Fruit fly (Drosophila melanogaster) whole organism, prepupa: ENCODE data around the gene hth.
A peak's percentile ranks its signal among the peaks of the same experiment; 100 is the strongest.

Source experiments
- Blimp-1 ChIP-seq: fragments of 200-800 bp; sonication (Bioruptor generic); optimal IDR thresholded peaks from 3 replicates; lab custom pipeline; 2017; ENCODE audit warnings: missing biosample characterization, missing genetic modification characterization, mild to moderate bottlenecking, moderate library complexity, missing genetic modification reagents
- CG10631 ChIP-seq: fragments of 200-800 bp; sonication (Bioruptor generic); optimal IDR thresholded peaks from 2 replicates; lab custom pipeline; 2016; ENCODE audit warnings: missing biosample characterization, missing genetic modification characterization
- CG10669 ChIP-seq: fragments of 200-800 bp; sonication (Bioruptor generic); optimal IDR thresholded peaks from 3 replicates; lab custom pipeline; 2018; ENCODE audit warnings: missing biosample characterization, mild to moderate bottlenecking, missing genetic modification characterization, moderate library complexity
- CG11762 ChIP-seq: fragments of 200-800 bp; sonication (Bioruptor generic); optimal IDR thresholded peaks from 3 replicates; lab custom pipeline; 2016; ENCODE audit warnings: missing biosample characterization, missing genetic modification characterization; ENCODE audit not compliant: insufficient read depth
- CG11902 ChIP-seq: fragments of 200-800 bp; sonication (Bioruptor generic); optimal IDR thresholded peaks from 3 replicates; lab custom pipeline; 2016; ENCODE audit warnings: missing biosample characterization, missing genetic modification characterization
- CG15336 ChIP-seq: fragments of 200-800 bp; sonication (Bioruptor generic); IDR thresholded peaks from 2 replicates; pipeline ENCODE4 v1.3.6; 2022; ENCODE audit warnings: missing biosample characterization, missing genetic modification characterization
- CG1621 ChIP-seq: fragments of 200-800 bp; sonication (Bioruptor generic); optimal IDR thresholded peaks from 3 replicates; lab custom pipeline; 2018; ENCODE audit warnings: missing biosample characterization, mild to moderate bottlenecking, missing genetic modification characterization
- CG16779 ChIP-seq: fragments of 200-800 bp; sonication (Bioruptor generic); optimal IDR thresholded peaks from 3 replicates; lab custom pipeline; 2017; ENCODE audit warnings: missing biosample characterization, mild to moderate bottlenecking, missing genetic modification characterization
- CG31627 ChIP-seq: fragments of 200-800 bp; sonication (Bioruptor generic); optimal IDR thresholded peaks from 3 replicates; lab custom pipeline; 2016; ENCODE audit warnings: missing biosample characterization, missing genetic modification characterization
- CG34406 ChIP-seq: fragments of 200-800 bp; sonication (Bioruptor generic); optimal IDR thresholded peaks from 3 replicates; lab custom pipeline; 2016; ENCODE audit warnings: missing biosample characterization, missing genetic modification characterization
- CG3919 ChIP-seq: fragments of 200-800 bp; sonication (Bioruptor generic); optimal IDR thresholded peaks from 3 replicates; lab custom pipeline; 2016; ENCODE audit warnings: missing biosample characterization, missing genetic modification characterization
- CG4318 ChIP-seq: fragments of 200-800 bp; sonication (Bioruptor generic); optimal IDR thresholded peaks from 3 replicates; lab custom pipeline; 2017; ENCODE audit warnings: missing biosample characterization, mild to moderate bottlenecking, missing genetic modification characterization
- CG6163 ChIP-seq: fragments of 200-800 bp; sonication (Bioruptor generic); IDR thresholded peaks from 3 replicates; pipeline ENCODE4 v1.3.6; 2022; ENCODE audit warnings: missing biosample characterization, missing genetic modification characterization
- CG6854 ChIP-seq: fragments of 200-800 bp; sonication (Bioruptor generic); optimal IDR thresholded peaks from 2 replicates; lab custom pipeline; 2017; ENCODE audit warnings: missing biosample characterization, mild to moderate bottlenecking, missing genetic modification characterization
- CG8319 ChIP-seq: fragments of 200-800 bp; sonication (Bioruptor generic); optimal IDR thresholded peaks from 3 replicates; lab custom pipeline; 2016; ENCODE audit warnings: missing biosample characterization, missing genetic modification characterization
- CG9139 ChIP-seq: fragments of 200-800 bp; sonication (Bioruptor generic); optimal IDR thresholded peaks from 3 replicates; lab custom pipeline; 2017; ENCODE audit warnings: missing biosample characterization, mild to moderate bottlenecking, missing genetic modification characterization
- Eip75B ChIP-seq: fragments of 200-800 bp; sonication (Bioruptor generic); optimal IDR thresholded peaks from 3 replicates; lab custom pipeline; 2016; ENCODE audit warnings: missing biosample characterization, missing genetic modification characterization
- Eip78C ChIP-seq: fragments of 200-800 bp; sonication (Bioruptor generic); peaks from one replicate; lab custom pipeline; 2016; ENCODE audit warnings: missing biosample characterization, missing genetic modification characterization
- Ets21C ChIP-seq: fragments of 200-800 bp; sonication (Bioruptor generic); optimal IDR thresholded peaks from 3 replicates; lab custom pipeline; 2016; ENCODE audit warnings: missing biosample characterization, missing genetic modification characterization
- Ets96B ChIP-seq: fragments of 200-800 bp; optimal IDR thresholded peaks from 2 replicates; lab custom pipeline; 2019; ENCODE audit warnings: missing biosample characterization, mild to moderate bottlenecking, missing genetic modification characterization, moderate library complexity
- Hr39 ChIP-seq: fragments of 200-800 bp; sonication (Bioruptor generic); optimal IDR thresholded peaks from 2 replicates; lab custom pipeline; 2016; ENCODE audit warnings: missing biosample characterization, missing genetic modification characterization
- Hr4 ChIP-seq: fragments of 200-800 bp; sonication (Bioruptor generic); optimal IDR thresholded peaks from 3 replicates; lab custom pipeline; 2016; ENCODE audit warnings: missing biosample characterization, missing genetic modification characterization
- Met ChIP-seq: fragments of 200-800 bp; sonication (Bioruptor generic); optimal IDR thresholded peaks from 3 replicates; lab custom pipeline; 2016; ENCODE audit warnings: missing biosample characterization, missing genetic modification characterization
- OdsH ChIP-seq: fragments of 200-800 bp; sonication (Bioruptor generic); optimal IDR thresholded peaks from 3 replicates; lab custom pipeline; 2016; ENCODE audit warnings: missing biosample characterization, missing genetic modification characterization
- Smox ChIP-seq: fragments of 200-800 bp; sonication (Bioruptor generic); optimal IDR thresholded peaks from 3 replicates; lab custom pipeline; 2016; ENCODE audit warnings: missing biosample characterization, missing genetic modification characterization
- Sox102F ChIP-seq: fragments of 200-800 bp; sonication (Bioruptor generic); optimal IDR thresholded peaks from 2 replicates; lab custom pipeline; 2016; ENCODE audit warnings: missing biosample characterization, mild to moderate bottlenecking, missing genetic modification characterization
- Sox14 ChIP-seq: fragments of 200-800 bp; sonication (Bioruptor generic); optimal IDR thresholded peaks from 3 replicates; lab custom pipeline; 2016; ENCODE audit warnings: missing biosample characterization, missing genetic modification characterization
- Sox15 ChIP-seq: fragments of 200-800 bp; sonication (Bioruptor generic); optimal IDR thresholded peaks from 3 replicates; lab custom pipeline; 2016; ENCODE audit warnings: missing biosample characterization, missing genetic modification characterization
- acj6 ChIP-seq: fragments of 200-800 bp; sonication (Bioruptor generic); optimal IDR thresholded peaks from 3 replicates; lab custom pipeline; 2016; ENCODE audit warnings: missing biosample characterization, missing genetic modification characterization
- cyc ChIP-seq: fragments of 200-800 bp; sonication (Bioruptor generic); optimal IDR thresholded peaks from 3 replicates; lab custom pipeline; 2016; ENCODE audit warnings: missing biosample characterization, missing genetic modification characterization
- dsx ChIP-seq: fragments of 200-800 bp; optimal IDR thresholded peaks from 3 replicates; lab custom pipeline; 2019; ENCODE audit warnings: missing biosample characterization, mild to moderate bottlenecking, missing genetic modification characterization, moderate library complexity; ENCODE audit not compliant: poor library complexity, severe bottlenecking
- esn ChIP-seq: fragments of 200-800 bp; sonication (Bioruptor generic); optimal IDR thresholded peaks from 2 replicates; lab custom pipeline; 2016; ENCODE audit warnings: missing biosample characterization, mild to moderate bottlenecking, missing genetic modification characterization, moderate library complexity
- fkh ChIP-seq: fragments of 200-800 bp; sonication (Bioruptor generic); optimal IDR thresholded peaks from 3 replicates; lab custom pipeline; 2017; ENCODE audit warnings: missing biosample characterization, mild to moderate bottlenecking, missing genetic modification characterization, moderate library complexity
- net ChIP-seq: fragments of 200-800 bp; sonication (Bioruptor generic); optimal IDR thresholded peaks from 3 replicates; lab custom pipeline; 2016; ENCODE audit warnings: missing biosample characterization, missing genetic modification characterization
- pdm3 ChIP-seq: fragments of 200-800 bp; sonication (Bioruptor generic); optimal IDR thresholded peaks from 3 replicates; lab custom pipeline; 2016; ENCODE audit warnings: missing biosample characterization, missing genetic modification characterization
- spab ChIP-seq: fragments of 200-800 bp; sonication (Bioruptor generic); optimal IDR thresholded peaks from 2 replicates; lab custom pipeline; 2017; ENCODE audit warnings: missing biosample characterization, mild to moderate bottlenecking, missing genetic modification characterization, missing genetic modification reagents
- ss ChIP-seq, 2 experiments: fragments of 200-800 bp; sonication (Bioruptor generic); optimal IDR thresholded peaks; 2 replicates in 1 of 2; 3 replicates in 1 of 2; lab custom pipeline; 2017 to 2018; ENCODE audit warnings: mild to moderate bottlenecking in 2 of 2, missing biosample characterization in 2 of 2, missing genetic modification characterization in 2 of 2, moderate library complexity in 1 of 2
- svp ChIP-seq: fragments of 200-800 bp; sonication (Bioruptor generic); peaks from one replicate; lab custom pipeline; 2016; ENCODE audit warnings: missing biosample characterization, missing genetic modification characterization
- topi ChIP-seq: fragments of 200-800 bp; sonication (Bioruptor generic); optimal IDR thresholded peaks from 3 replicates; lab custom pipeline; 2016; ENCODE audit warnings: missing biosample characterization, missing genetic modification characterization
- vri ChIP-seq: fragments of 200-800 bp; sonication (Bioruptor generic); optimal IDR thresholded peaks from 3 replicates; lab custom pipeline; 2016; ENCODE audit warnings: missing biosample characterization, mild to moderate bottlenecking, missing genetic modification characterization

Gene hth

DNA sequence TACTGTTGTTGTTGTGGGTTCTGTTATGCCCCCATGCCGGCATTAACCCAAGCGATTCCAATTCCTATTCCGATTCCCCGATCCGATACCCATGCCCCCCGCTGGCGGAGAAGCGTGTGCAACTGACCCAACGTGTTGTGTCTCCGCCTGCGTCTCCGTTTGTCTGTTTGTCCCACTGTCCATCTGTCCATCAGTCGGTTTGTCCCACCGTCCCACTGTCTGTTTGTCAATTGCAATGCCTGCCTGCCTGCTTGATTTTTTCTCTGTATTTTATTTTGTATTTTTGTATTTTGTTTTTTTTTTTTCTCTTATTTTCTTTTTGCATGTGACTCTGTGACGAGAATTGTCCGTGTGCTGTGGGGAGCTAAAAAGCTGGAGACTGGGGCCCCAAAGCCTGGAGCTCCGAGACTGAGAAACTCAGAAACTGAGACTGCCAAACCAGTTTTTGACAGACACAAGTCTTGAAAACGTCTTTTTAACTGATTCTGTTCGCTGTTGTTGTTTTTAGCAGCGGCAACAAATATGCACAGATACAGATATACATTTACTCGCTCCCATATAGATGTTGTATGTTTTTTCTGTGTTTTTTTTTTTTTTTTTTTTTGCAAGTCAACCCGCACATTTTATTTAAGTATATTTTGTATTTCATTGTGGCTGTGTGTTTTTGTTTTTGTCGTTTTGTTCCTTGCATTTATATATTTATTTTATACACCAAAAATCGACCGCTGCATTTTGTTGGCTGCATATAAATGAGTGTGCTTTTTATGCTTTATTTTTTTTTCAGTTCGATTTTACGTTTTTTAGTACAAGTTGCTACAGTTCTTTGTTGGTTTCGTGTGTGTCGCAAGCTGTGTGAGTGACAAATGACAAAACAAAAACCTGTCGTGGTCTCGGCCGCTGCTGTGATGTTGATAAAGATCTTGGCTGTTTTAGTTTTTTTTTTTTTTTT, 50.5 kb downstream of the hth start (continued):
- TF ChIP-seq Hr4 (no peak), Blimp-1 (GFP tag; lab: Kevin White, UChicago) (no peak), Sox15 (GFP tag; lab: Kevin White, UChicago) (no peak), CG11902 (no peak), spab (GFP tag; lab: Kevin White, UChicago) (peak; percentile 70), CG10669 (peak; percentile 20), CG16779 (tag; lab: Kevin White, UChicago) (peak; percentile 69), CG15336 (peak; percentile 62), CG34406 (peak; percentile 60), CG6163 (GFP tag; lab: Robert Waterston, UW) (peak; percentile 86)

DNA sequence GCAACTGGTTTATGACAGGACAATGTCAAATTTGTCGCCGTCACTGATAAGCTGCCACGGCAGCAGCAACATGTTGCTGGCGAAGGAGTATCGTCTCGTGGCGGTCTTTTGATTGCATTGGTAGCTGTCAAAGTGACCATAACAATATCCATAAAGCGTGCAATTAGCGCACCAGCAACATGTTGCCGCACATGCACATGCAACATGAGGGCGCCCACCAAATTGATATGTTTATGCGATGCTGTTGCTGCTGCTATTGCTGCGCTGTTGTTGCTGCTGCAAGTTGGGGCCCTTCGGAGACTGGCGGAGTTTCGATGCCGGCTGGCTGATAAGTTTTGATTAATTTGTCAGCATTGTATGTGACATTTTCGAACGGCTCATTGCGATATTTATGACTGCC, 51.9 kb downstream of the hth start:
- TF ChIP-seq topi (GFP tag; lab: Kevin White, UChicago), result no peak
- peak; percentile 41 for TF ChIP-seq svp (GFP tag; lab: Kevin White, UChicago)
- no peak for TF ChIP-seq ss (GFP tag; optimal IDR thresholded peaks at IDR 0.05; lab: Kevin White, UChicago)

DNA sequence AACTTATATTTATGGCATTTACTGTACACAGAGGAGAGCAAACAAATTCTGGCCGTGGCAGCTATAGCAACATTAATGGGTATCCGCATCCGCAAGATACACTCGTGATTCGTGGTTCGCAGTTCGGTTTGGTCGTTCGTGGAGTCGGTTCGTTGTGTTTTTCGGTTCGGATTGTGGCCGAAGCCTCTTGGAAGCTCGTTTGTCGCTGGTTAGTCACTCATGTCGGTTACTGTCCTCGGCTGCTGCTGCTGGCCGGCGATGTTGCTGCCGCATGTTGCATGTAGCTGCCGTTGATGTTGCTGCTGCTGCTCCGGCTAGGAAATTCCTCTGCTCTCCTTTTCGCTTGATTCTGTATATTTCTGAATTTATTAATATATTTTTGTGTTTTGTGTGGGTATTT, 54.5 kb downstream of the hth start:
- TF ChIP-seq CG3919 (GFP tag; lab: Kevin White, UChicago) (peak; percentile 49), Eip78C (peak; percentile 77), Ets96B (tag; lab: Kevin White, UChicago) (no peak), Sox102F (GFP tag; lab: Kevin White, UChicago) (no peak), CG11762 (GFP tag; lab: Kevin White, UChicago) (no peak), ss (GFP tag; optimal IDR thresholded peaks at IDR 0.05; lab: Kevin White, UChicago) (no peak)

DNA sequence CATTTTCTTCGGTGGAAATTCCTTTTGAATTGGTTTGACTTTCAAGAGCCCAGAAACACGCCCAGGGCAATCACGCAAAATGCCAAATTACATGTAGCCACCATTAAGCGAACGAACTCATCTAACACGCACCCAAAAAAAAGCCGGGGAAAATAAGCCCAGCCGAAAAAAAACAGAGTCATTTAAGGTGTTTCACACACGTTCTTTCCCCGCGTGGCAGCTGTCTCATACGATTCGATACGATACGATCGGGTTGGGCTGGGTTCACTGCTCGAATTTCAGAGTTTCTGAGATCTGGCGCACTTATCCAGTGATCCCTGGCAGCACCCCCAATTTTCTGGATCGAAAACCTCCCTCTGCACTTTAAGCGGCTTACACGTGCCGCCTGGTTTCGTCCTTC, 59.0 kb downstream of the hth start:
- TF ChIP-seq net (GFP tag; lab: Kevin White, UChicago) (no peak), svp (GFP tag; lab: Kevin White, UChicago) (peak; percentile 63)
- TF ChIP-seq, all 60 proteins: peak for 1

DNA sequence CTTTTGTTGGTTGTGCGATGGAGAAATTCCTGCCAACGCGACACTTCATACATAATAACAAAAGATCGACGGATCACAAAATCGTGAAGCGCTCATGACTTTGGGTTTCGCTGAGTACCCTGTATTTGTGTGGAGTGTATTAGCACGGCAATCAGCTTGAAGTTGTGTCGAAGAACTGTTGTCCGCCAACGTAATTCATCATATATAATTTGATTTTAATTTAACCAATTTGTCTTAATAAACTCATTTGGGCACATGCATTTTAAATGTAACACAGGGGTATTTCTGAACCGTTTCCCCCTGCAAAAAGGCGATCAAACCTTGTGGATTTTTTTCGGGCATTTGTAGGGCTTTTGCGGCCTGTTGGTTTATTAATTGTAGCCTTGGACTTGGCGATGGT, 59.8 kb downstream of the hth start:
- peak; percentile 77 for TF ChIP-seq Eip78C
- TF ChIP-seq CG10631, result peak; percentile 32
- TF ChIP-seq CG9139 (GFP tag; lab: Kevin White, UChicago), result no peak
- TF ChIP-seq Sox14, result peak; percentile 64
- TF ChIP-seq CG3919 (GFP tag; lab: Kevin White, UChicago), result peak; percentile 62
- TF ChIP-seq svp (GFP tag; lab: Kevin White, UChicago), result peak; percentile 91
- TF ChIP-seq Hr39, result peak; percentile 87
- peak; percentile 8 for TF ChIP-seq CG6854 (GFP tag; lab: Kevin White, UChicago)
- peak; percentile 77 for TF ChIP-seq Sox102F (GFP tag; lab: Kevin White, UChicago)
- TF ChIP-seq Eip75B (GFP tag; lab: Kevin White, UChicago), result peak; percentile 27
- peak; percentile 84 for TF ChIP-seq esn
- no peak for TF ChIP-seq CG4318 (GFP tag; lab: Kevin White, UChicago)
- peak; percentile 57; the same call in 2 of the 3 replicates for TF ChIP-seq CG6163 (GFP tag; lab: Robert Waterston, UW)
- TF ChIP-seq CG31627 (GFP tag; lab: Kevin White, UChicago), result peak; percentile 87
- TF ChIP-seq pdm3, result peak; percentile 62
- TF ChIP-seq Met, result peak; percentile 85
- peak; percentile 24 for TF ChIP-seq CG8319 (GFP tag; lab: Kevin White, UChicago)
- peak; percentile 7 for TF ChIP-seq Blimp-1 (GFP tag; lab: Kevin White, UChicago)
- TF ChIP-seq CG11902, result peak; percentile 56
- no peak for TF ChIP-seq ss (GFP tag; optimal IDR thresholded peaks at IDR 0.05; lab: Kevin White, UChicago)
- TF ChIP-seq CG11762 (GFP tag; lab: Kevin White, UChicago), result peak; percentile 21
- no peak for TF ChIP-seq CG1621 (tag; lab: Kevin White, UChicago)
- TF ChIP-seq dsx, result no peak
- peak; percentile 49 for TF ChIP-seq Sox15 (GFP tag; lab: Kevin White, UChicago)
- peak; percentile 62 for TF ChIP-seq acj6 (GFP tag; lab: Kevin White, UChicago)
- TF ChIP-seq Ets21C, result peak; percentile 77
- TF ChIP-seq vri (GFP tag; lab: Kevin White, UChicago), result peak; percentile 70
- no peak for TF ChIP-seq fkh
- peak; percentile 79 for TF ChIP-seq Smox
- TF ChIP-seq cyc, result peak; percentile 83
- peak; percentile 51 for TF ChIP-seq OdsH (GFP tag; lab: Kevin White, UChicago)
- peak; percentile 59 for TF ChIP-seq CG34406
